Fruit fly (Drosophila melanogaster) whole organism, embryonic: ENCODE data around the gene AP-1-2beta.

Experiments
- Blimp-1 ChIP-seq: fragments of 200-800 bp; sonication (Bioruptor generic); optimal IDR thresholded peaks from 3 replicates; lab custom pipeline; 2018; ENCODE audit warnings: missing biosample characterization, missing genetic modification characterization, mild to moderate bottlenecking, moderate library complexity, missing genetic modification reagents
- CG10274 ChIP-seq: fragments of 200-800 bp; sonication (Bioruptor generic); optimal IDR thresholded peaks from 3 replicates; lab custom pipeline; 2017; ENCODE audit warnings: missing biosample characterization, mild to moderate bottlenecking, missing genetic modification characterization
- CG10366 ChIP-seq: fragments of 200-800 bp; sonication (Bioruptor generic); IDR thresholded peaks from 2 replicates; pipeline ENCODE4 v1.3.6; 2022; ENCODE audit warnings: missing biosample characterization, missing genetic modification characterization
- CG12391 ChIP-seq: fragments of 200-800 bp; sonication (Bioruptor generic); optimal IDR thresholded peaks from 3 replicates; lab custom pipeline; 2018; ENCODE audit warnings: missing biosample characterization, mild to moderate bottlenecking, missing genetic modification characterization, moderate library complexity
- CG13424 ChIP-seq: fragments of 200-800 bp; sonication (Bioruptor generic); optimal IDR thresholded peaks from 2 replicates; lab custom pipeline; 2019; ENCODE audit warnings: missing biosample characterization, mild to moderate bottlenecking, missing genetic modification characterization, moderate library complexity
- CG14710 ChIP-seq: fragments of 200-800 bp; sonication (Bioruptor generic); optimal IDR thresholded peaks from 3 replicates; lab custom pipeline; 2019; ENCODE audit warnings: missing biosample characterization, mild to moderate bottlenecking, missing genetic modification characterization, moderate library complexity
- CG15269 ChIP-seq: fragments of 200-800 bp; sonication (Bioruptor generic); optimal IDR thresholded peaks from 2 replicates; lab custom pipeline; 2018; ENCODE audit warnings: missing biosample characterization, mild to moderate bottlenecking, missing genetic modification characterization, moderate library complexity
- CG16863 ChIP-seq: fragments of 200-800 bp; sonication (Bioruptor generic); optimal IDR thresholded peaks from 3 replicates; lab custom pipeline; 2016; ENCODE audit warnings: missing biosample characterization, missing genetic modification characterization
- CG17612 ChIP-seq: fragments of 200-800 bp; sonication (Bioruptor generic); IDR thresholded peaks from 2 replicates; pipeline ENCODE4 v1.3.6; 2022; ENCODE audit warnings: missing biosample characterization, missing genetic modification characterization
- CG2116 ChIP-seq: fragments of 200-800 bp; sonication (Bioruptor generic); optimal IDR thresholded peaks from 3 replicates; lab custom pipeline; 2018; ENCODE audit warnings: missing biosample characterization, mild to moderate bottlenecking, missing genetic modification characterization
- CG3065 ChIP-seq: fragments of 200-800 bp; sonication (Bioruptor generic); optimal IDR thresholded peaks from 2 replicates; lab custom pipeline; 2016; ENCODE audit warnings: missing biosample characterization, missing genetic modification characterization
- CG32772 ChIP-seq: fragments of 200-800 bp; sonication (Bioruptor generic); IDR thresholded peaks from 2 replicates; pipeline ENCODE4 v1.3.6; 2022; ENCODE audit warnings: missing biosample characterization, missing genetic modification characterization
- CG4328 ChIP-seq: fragments of 200-800 bp; sonication (Bioruptor generic); optimal IDR thresholded peaks from 3 replicates; lab custom pipeline; 2017; ENCODE audit warnings: missing biosample characterization, missing genetic modification reagents, missing genetic modification characterization
- CG4360 ChIP-seq: fragments of 200-800 bp; sonication (Bioruptor generic); IDR thresholded peaks from 2 replicates; pipeline ENCODE4 v1.3.6; 2022; ENCODE audit warnings: missing biosample characterization, missing genetic modification characterization
- CG4820 ChIP-seq: fragments of 200-800 bp; sonication (Bioruptor generic); optimal IDR thresholded peaks from 3 replicates; lab custom pipeline; 2016; ENCODE audit warnings: missing biosample characterization, missing genetic modification characterization
- CG5245 ChIP-seq: fragments of 200-800 bp; sonication (Bioruptor generic); optimal IDR thresholded peaks from 3 replicates; lab custom pipeline; 2016; ENCODE audit warnings: missing biosample characterization, missing genetic modification characterization
- CG6654 ChIP-seq: fragments of 200-800 bp; sonication (Bioruptor generic); optimal IDR thresholded peaks from 2 replicates; lab custom pipeline; 2017; ENCODE audit warnings: missing biosample characterization, mild to moderate bottlenecking, missing genetic modification characterization
- CG7963 ChIP-seq: fragments of 200-800 bp; sonication (Bioruptor generic); IDR thresholded peaks from 3 replicates; pipeline ENCODE4 v1.3.6; 2022; ENCODE audit warnings: missing biosample characterization, missing genetic modification characterization; ENCODE audit not compliant: partially characterized antibody
- CG9932 ChIP-seq: fragments of 200-800 bp; sonication (Bioruptor generic); IDR thresholded peaks from 2 replicates; pipeline ENCODE4 v1.3.6; 2022; ENCODE audit warnings: missing biosample characterization, missing genetic modification characterization
- Camta ChIP-seq: fragments of 200-800 bp; sonication (Bioruptor generic); optimal IDR thresholded peaks from 2 replicates; lab custom pipeline; 2016; ENCODE audit warnings: missing biosample characterization, missing genetic modification characterization
- Chrac-16 ChIP-seq: fragments of 200-800 bp; sonication (Bioruptor generic); optimal IDR thresholded peaks from 3 replicates; lab custom pipeline; 2016; ENCODE audit warnings: missing biosample characterization, missing genetic modification characterization
- Gug ChIP-seq: fragments of 200-800 bp; sonication (Bioruptor generic); IDR thresholded peaks from 4 replicates; pipeline ENCODE4 v1.3.6; 2022; ENCODE audit warnings: missing biosample characterization, missing genetic modification characterization
- Mad ChIP-seq: fragments of 200-800 bp; sonication (Bioruptor generic); optimal IDR thresholded peaks from 2 replicates; lab custom pipeline; 2016; ENCODE audit warnings: missing biosample characterization, missing genetic modification characterization
- Pdp1 ChIP-seq, 2 experiments: fragments of 200-800 bp; sonication (Bioruptor generic); optimal IDR thresholded peaks; 3 replicates each; lab custom pipeline; 2016; ENCODE audit warnings: missing biosample characterization in 2 of 2, missing genetic modification characterization in 2 of 2, mild to moderate bottlenecking in 1 of 2, moderate library complexity in 1 of 2
- Scr ChIP-seq: fragments of 200-800 bp; sonication (Bioruptor generic); IDR thresholded peaks from 2 replicates; pipeline ENCODE4 v1.3.6; 2022; ENCODE audit warnings: missing biosample characterization, missing genetic modification characterization; ENCODE audit not compliant: partially characterized antibody
- Six4 ChIP-seq: fragments of 200-800 bp; sonication (Bioruptor generic); optimal IDR thresholded peaks from 2 replicates; lab custom pipeline; 2016; ENCODE audit warnings: missing biosample characterization, missing genetic modification characterization
- Sox102F ChIP-seq: fragments of 200-800 bp; sonication (Bioruptor generic); optimal IDR thresholded peaks from 2 replicates; lab custom pipeline; 2018; ENCODE audit warnings: missing biosample characterization, mild to moderate bottlenecking, missing genetic modification characterization, moderate library complexity
- YL-1 ChIP-seq: fragments of 200-800 bp; sonication (Bioruptor generic); optimal IDR thresholded peaks from 3 replicates; lab custom pipeline; 2017; ENCODE audit warnings: missing biosample characterization, mild to moderate bottlenecking, missing genetic modification characterization
- bcd ChIP-seq: fragments of 200-800 bp; sonication (Bioruptor generic); optimal IDR thresholded peaks from 2 replicates; lab custom pipeline; 2017; ENCODE audit warnings: missing biosample characterization, mild to moderate bottlenecking, missing genetic modification characterization
- bsh ChIP-seq, 2 experiments: fragments of 200-800 bp; sonication (Bioruptor generic); optimal IDR thresholded peaks; 2 replicates each; lab custom pipeline; 2017 to 2018; ENCODE audit warnings: mild to moderate bottlenecking in 2 of 2, missing biosample characterization in 2 of 2, missing genetic modification characterization in 2 of 2, moderate library complexity in 1 of 2
- chn ChIP-seq: fragments of 200-800 bp; sonication (Bioruptor generic); optimal IDR thresholded peaks from 2 replicates; lab custom pipeline; 2016; ENCODE audit warnings: missing biosample characterization, missing genetic modification characterization
- crol ChIP-seq: fragments of 200-800 bp; sonication (Bioruptor generic); IDR thresholded peaks from 2 replicates; pipeline ENCODE4 v1.3.6; 2022; ENCODE audit warnings: missing biosample characterization, missing genetic modification characterization
- da ChIP-seq: fragments of 200-800 bp; sonication (Bioruptor generic); optimal IDR thresholded peaks from 2 replicates; lab custom pipeline; 2016; ENCODE audit warnings: missing biosample characterization, missing genetic modification characterization
- eyg ChIP-seq: fragments of 200-800 bp; sonication (Bioruptor generic); optimal IDR thresholded peaks from 3 replicates; lab custom pipeline; 2016; ENCODE audit warnings: missing biosample characterization, missing genetic modification characterization
- gfzf ChIP-seq: fragments of 200-800 bp; sonication (Bioruptor generic); optimal IDR thresholded peaks from 2 replicates; lab custom pipeline; 2016; ENCODE audit warnings: missing biosample characterization, mild to moderate bottlenecking, missing genetic modification characterization, moderate library complexity
- kay ChIP-seq: fragments of 200-800 bp; sonication (Bioruptor generic); optimal IDR thresholded peaks from 2 replicates; lab custom pipeline; 2016; ENCODE audit warnings: missing biosample characterization, missing genetic modification characterization
- lab ChIP-seq: fragments of 200-800 bp; sonication (Bioruptor generic); optimal IDR thresholded peaks from 3 replicates; lab custom pipeline; 2017; ENCODE audit warnings: missing biosample characterization, missing genetic modification characterization, mild to moderate bottlenecking, moderate library complexity, missing genetic modification reagents
- mld ChIP-seq: fragments of 200-800 bp; sonication (Bioruptor generic); IDR thresholded peaks from 3 replicates; pipeline ENCODE4 v1.3.6; 2022; ENCODE audit warnings: missing biosample characterization, missing genetic modification characterization; ENCODE audit not compliant: partially characterized antibody
- pb ChIP-seq: fragments of 200-800 bp; sonication (Bioruptor generic); optimal IDR thresholded peaks from 3 replicates; lab custom pipeline; 2016; ENCODE audit warnings: missing biosample characterization, missing genetic modification characterization
- pfk ChIP-seq: fragments of 200-800 bp; sonication (Bioruptor generic); optimal IDR thresholded peaks from 2 replicates; lab custom pipeline; 2018; ENCODE audit warnings: missing biosample characterization, mild to moderate bottlenecking, missing genetic modification characterization, moderate library complexity
- ro ChIP-seq: fragments of 200-800 bp; sonication (Bioruptor generic); IDR thresholded peaks from 2 replicates; pipeline ENCODE4 v1.3.6; 2022; ENCODE audit warnings: missing biosample characterization, missing genetic modification characterization
- row ChIP-seq: fragments of 200-800 bp; sonication (Bioruptor generic); IDR thresholded peaks from 3 replicates; pipeline ENCODE4 v1.3.6; 2022; ENCODE audit warnings: missing biosample characterization, missing genetic modification characterization
- sim ChIP-seq: fragments of 200-800 bp; sonication (Bioruptor generic); IDR thresholded peaks from 2 replicates; pipeline ENCODE4 v1.3.6; 2022; ENCODE audit warnings: missing biosample characterization, missing genetic modification characterization
- slbo ChIP-seq: fragments of 200-800 bp; sonication (Bioruptor generic); IDR thresholded peaks from 2 replicates; pipeline ENCODE4 v1.3.6; 2022; ENCODE audit warnings: missing biosample characterization, missing genetic modification characterization
- stwl ChIP-seq: fragments of 200-800 bp; sonication (Bioruptor generic); optimal IDR thresholded peaks from 3 replicates; lab custom pipeline; 2018; ENCODE audit warnings: missing biosample characterization, mild to moderate bottlenecking, missing genetic modification characterization, moderate library complexity
- tll ChIP-seq, 2 experiments: fragments of 200-800 bp in 1 of 2; fragments of >200 bp in 1 of 2; sonication (Bioruptor generic) in 1 of 2; optimal IDR thresholded peaks; 2 replicates each; lab custom pipeline; 2017 to 2019; ENCODE audit warnings: missing biosample characterization in 2 of 2, missing genetic modification characterization in 2 of 2, mild to moderate bottlenecking in 1 of 2, moderate library complexity in 1 of 2
- tna ChIP-seq: fragments of 200-800 bp; sonication (Bioruptor generic); IDR thresholded peaks from 2 replicates; pipeline ENCODE4 v1.3.6; 2022; ENCODE audit warnings: missing biosample characterization, missing genetic modification characterization; ENCODE audit not compliant: partially characterized antibody
- trem ChIP-seq: fragments of 200-800 bp; optimal IDR thresholded peaks from 3 replicates; lab custom pipeline; 2019; ENCODE audit warnings: missing biosample characterization, mild to moderate bottlenecking, missing genetic modification characterization, moderate library complexity

Gene AP-1-2beta

DNA sequence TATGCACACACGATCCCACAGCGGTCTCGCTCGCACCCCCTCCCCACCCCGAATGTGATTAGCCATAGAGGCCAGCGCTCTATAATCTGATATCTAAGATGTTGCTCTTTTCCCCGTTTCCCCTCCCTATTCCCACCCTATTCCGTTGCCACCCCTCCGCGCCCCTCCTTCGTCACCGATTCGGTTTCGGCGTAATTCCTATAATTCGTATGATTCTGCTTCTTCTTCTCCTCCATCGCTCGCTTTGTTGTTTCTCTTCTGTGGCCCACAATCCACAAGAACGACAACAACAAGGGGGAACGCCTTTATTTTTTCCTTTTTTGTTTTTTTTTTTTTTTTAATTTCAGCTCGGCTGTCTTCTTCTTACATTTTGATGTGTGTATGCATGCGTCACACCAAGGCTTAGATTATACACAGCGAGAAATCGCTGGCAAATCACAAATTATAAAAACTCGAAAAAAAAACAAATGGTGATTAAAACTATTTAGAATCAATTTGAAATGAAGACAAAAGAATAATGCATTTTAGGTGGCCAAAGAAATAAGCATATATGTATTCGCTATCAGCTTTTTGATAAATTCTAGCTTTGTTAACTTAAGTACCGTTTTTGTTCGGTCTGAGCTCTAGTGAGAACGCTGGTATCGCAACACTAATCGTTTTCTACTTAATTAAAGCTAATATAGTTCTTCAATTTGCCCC, 39.2 kb downstream of the AP-1-2beta start (continued):
- TF ChIP-seq mld (GFP tag; lab: Robert Waterston, UW) (no peak), CG15269 (peak; percentile 3), Six4 (peak; percentile 42), ro (GFP tag; lab: Robert Waterston, UW) (0 out of 2 replicates have a peak, but pooled peaks have one; percentile 10), slbo (GFP tag; lab: Robert Waterston, UW) (peak; percentile 31; the same call in 1 of the 2 replicates), pb (GFP tag; lab: Kevin White, UChicago) (no peak), lab (GFP tag; lab: Kevin White, UChicago) (peak; percentile 15), bcd (GFP tag; lab: Kevin White, UChicago) (peak; percentile 13), YL-1 (no peak), CG16863 (peak; percentile 42), Blimp-1 (GFP tag; lab: Kevin White, UChicago) (peak; percentile 46), CG3065 (peak; percentile 0), CG4360 (GFP tag; lab: Robert Waterston, UW) (peak; percentile 86), CG5245 (GFP tag; lab: Kevin White, UChicago) (peak; percentile 26), Camta (GFP tag; lab: Kevin White, UChicago) (peak; percentile 43), CG32772 (GFP tag; lab: Robert Waterston, UW) (0 out of 2 replicates have a peak, but pooled peaks have one; percentile 13), Scr (GFP tag; lab: Robert Waterston, UW) (no peak), eyg (GFP tag; lab: Kevin White, UChicago) (no peak), CG4820 (peak; percentile 54), Mad (GFP tag; lab: Kevin White, UChicago) (peak; percentile 3), trem (tag; lab: Kevin White, UChicago) (peak; percentile 55), bsh (GFP tag; optimal IDR thresholded peaks at IDR 0.05; lab: Kevin White, UChicago) (peak; percentile 11 to 70), tll (GFP tag; optimal IDR thresholded peaks at IDR 0.05; lab: Kevin White, UChicago) (no peak), chn (GFP tag; lab: Kevin White, UChicago) (peak; percentile 37), CG9932 (GFP tag; lab: Robert Waterston, UW) (peak; percentile 22; the same call in 1 of the 2 replicates), pfk (no peak), sim (GFP tag; lab: Robert Waterston, UW) (peak; percentile 48; the same call in 1 of the 2 replicates), da (GFP tag; lab: Kevin White, UChicago) (no peak), CG12391 (tag; lab: Kevin White, UChicago) (peak; percentile 58), row (GFP tag; lab: Robert Waterston, UW) (peak; percentile 47; the same call in 2 of the 3 replicates), CG6654 (GFP tag; lab: Kevin White, UChicago) (no peak), gfzf (no peak), Sox102F (GFP tag; lab: Kevin White, UChicago) (peak; percentile 21), CG13424 (tag; lab: Kevin White, UChicago) (peak; percentile 13), CG10274 (GFP tag; lab: Kevin White, UChicago) (no peak), stwl (tag; lab: Kevin White, UChicago) (peak; percentile 20), crol (GFP tag; lab: Robert Waterston, UW) (peak; percentile 95), CG14710 (tag; lab: Kevin White, UChicago) (peak; percentile 66), CG7963 (GFP tag; lab: Robert Waterston, UW) (no peak), CG17612 (GFP tag; lab: Robert Waterston, UW) (no peak), Chrac-16 (GFP tag; lab: Kevin White, UChicago) (peak; percentile 45), CG10366 (GFP tag; lab: Robert Waterston, UW) (peak; percentile 18; the same call in 1 of the 2 replicates), Gug (no peak), tna (no peak), CG2116 (GFP tag; lab: Kevin White, UChicago) (peak; percentile 9), Pdp1 (GFP tag; optimal IDR thresholded peaks at IDR 0.05; lab: Kevin White, UChicago) (peak; percentile 25 to 59), CG4328 (GFP tag; lab: Kevin White, UChicago) (no peak), kay (GFP tag; lab: Kevin White, UChicago) (peak; percentile 25)
